Worm (Caenorhabditis elegans) whole organism, L1 larva: ENCODE measurements around the gene F57F5.3.

Experiments
- C04F5.9 ChIP-seq: sonication (generic microtip); optimal IDR thresholded peaks from 2 replicates; lab custom pipeline; 2016; ENCODE audit warnings: missing genetic modification characterization, missing compliant biosample characterization
- C16A3.4 ChIP-seq: fragments of 150-350 bp; optimal IDR thresholded peaks from 2 replicates; lab custom pipeline; 2014; ENCODE audit warnings: missing biosample characterization, missing genetic modification characterization
- aly-2 ChIP-seq: fragments of 150-350 bp; optimal IDR thresholded peaks from 2 replicates; lab custom pipeline; 2014; ENCODE audit warnings: missing biosample characterization, missing genetic modification characterization
- blmp-1 ChIP-seq: fragments of 150-350 bp; optimal IDR thresholded peaks from 2 replicates; lab custom pipeline; 2014; ENCODE audit warnings: missing biosample characterization, missing genetic modification characterization
- ceh-63 ChIP-seq: fragments of 200-800 bp; sonication (Bioruptor generic); optimal IDR thresholded peaks from 2 replicates; lab custom pipeline; 2018; ENCODE audit warnings: mild to moderate bottlenecking, missing genetic modification characterization, missing compliant biosample characterization
- ceh-8 ChIP-seq: fragments of 200-800 bp; sonication (Bioruptor generic); optimal IDR thresholded peaks from 2 replicates; lab custom pipeline; 2018; ENCODE audit warnings: mild to moderate bottlenecking, missing genetic modification characterization, moderate library complexity, missing compliant biosample characterization
- ceh-82 ChIP-seq, 3 experiments: fragments of 150-350 bp in 1 of 3; sonication (generic microtip) in 2 of 3; optimal IDR thresholded peaks; 2 replicates each; lab custom pipeline; 2014 to 2017; ENCODE audit warnings: missing biosample characterization in 3 of 3, missing genetic modification characterization in 3 of 3
- ces-1 ChIP-seq: fragments of 150-350 bp; optimal IDR thresholded peaks from 2 replicates; lab custom pipeline; 2014; ENCODE audit warnings: missing biosample characterization, missing genetic modification reagents, missing genetic modification characterization
- efl-1 ChIP-seq, 4 experiments: fragments of 150-350 bp; optimal IDR thresholded peaks in 3 of 4; peaks in 1 of 4; 1 replicate in 1 of 4; 2 replicates in 3 of 4; lab custom pipeline; 2014; ENCODE audit warnings: missing biosample characterization in 2 of 4, missing genetic modification characterization in 2 of 4, missing genetic modification reagents in 2 of 4
- efl-3 ChIP-seq: fragments of 200-800 bp; sonication (Bioruptor generic); optimal IDR thresholded peaks from 2 replicates; lab custom pipeline; 2018; ENCODE audit warnings: mild to moderate bottlenecking, missing genetic modification characterization, missing compliant biosample characterization
- egl-27 ChIP-seq, 2 experiments: fragments of 150-350 bp in 1 of 2; sonication (generic microtip); optimal IDR thresholded peaks; 3 replicates each; lab custom pipeline; 2017 to 2018; ENCODE audit warnings: missing biosample characterization in 2 of 2, missing genetic modification characterization in 2 of 2, missing genetic modification reagents in 2 of 2
- elt-2 ChIP-seq: sonication (generic microtip); optimal IDR thresholded peaks from 2 replicates; lab custom pipeline; 2016; ENCODE audit warnings: missing genetic modification characterization, mild to moderate bottlenecking, inconsistent platforms, missing compliant biosample characterization, missing genetic modification reagents
- elt-3 ChIP-seq, 6 experiments: fragments of 150-350 bp in 1 of 6; sonication (generic microtip); optimal IDR thresholded peaks; 2 replicates each; lab custom pipeline; 2017 to 2018; ENCODE audit warnings: missing biosample characterization in 6 of 6, missing genetic modification characterization in 6 of 6, inconsistent platforms in 1 of 6
- fkh-10 ChIP-seq: sonication (generic microtip); optimal IDR thresholded peaks from 2 replicates; lab custom pipeline; 2017; ENCODE audit warnings: missing biosample characterization, missing genetic modification reagents, missing genetic modification characterization
- hlh-17 ChIP-seq: fragments of 200-800 bp; sonication (Bioruptor generic); optimal IDR thresholded peaks from 2 replicates; lab custom pipeline; 2018; ENCODE audit warnings: missing genetic modification characterization, mild to moderate bottlenecking, missing compliant biosample characterization, moderate library complexity, borderline replicate concordance
- isw-1 ChIP-seq: fragments of 200-800 bp; sonication (Bioruptor generic); IDR thresholded peaks from 2 replicates; pipeline ENCODE4 v1.3.6; 2022; ENCODE audit warnings: missing genetic modification characterization, missing compliant biosample characterization
- lin-14 ChIP-seq: fragments of 200-800 bp; sonication (Bioruptor generic); optimal IDR thresholded peaks from 2 replicates; lab custom pipeline; 2018; ENCODE audit warnings: mild to moderate bottlenecking, missing genetic modification characterization, moderate library complexity, missing compliant biosample characterization
- lin-15B ChIP-seq: fragments of 150-350 bp; sonication (generic microtip); optimal IDR thresholded peaks from 3 replicates; lab custom pipeline; 2014; ENCODE audit warnings: missing biosample characterization, missing genetic modification characterization
- lin-35 ChIP-seq, 2 experiments: fragments of 150-350 bp; optimal IDR thresholded peaks; 2 replicates each; lab custom pipeline; 2014; ENCODE audit warnings: missing biosample characterization in 2 of 2, missing genetic modification characterization in 2 of 2, missing genetic modification reagents in 2 of 2
- lir-3 ChIP-seq: sonication (generic microtip); optimal IDR thresholded peaks from 2 replicates; lab custom pipeline; 2016; ENCODE audit warnings: mild to moderate bottlenecking, missing genetic modification characterization, moderate library complexity, missing compliant biosample characterization; ENCODE audit not compliant: poor library complexity
- lsy-2 ChIP-seq, 2 experiments: fragments of 150-350 bp; optimal IDR thresholded peaks; 2 replicates each; lab custom pipeline; 2014; ENCODE audit warnings: missing biosample characterization in 2 of 2, missing genetic modification characterization in 2 of 2
- mef-2 ChIP-seq: fragments of 150-350 bp; optimal IDR thresholded peaks from 2 replicates; lab custom pipeline; 2014; ENCODE audit warnings: missing biosample characterization, missing genetic modification characterization
- nhr-11 ChIP-seq: fragments of 150-350 bp; optimal IDR thresholded peaks from 2 replicates; lab custom pipeline; 2014; ENCODE audit warnings: missing biosample characterization, missing genetic modification characterization
- nhr-12 ChIP-seq: sonication (generic microtip); optimal IDR thresholded peaks from 2 replicates; lab custom pipeline; 2017; ENCODE audit warnings: missing biosample characterization, missing genetic modification characterization
- nhr-47 ChIP-seq: sonication (generic microtip); optimal IDR thresholded peaks from 2 replicates; lab custom pipeline; 2016; ENCODE audit warnings: mild to moderate bottlenecking, missing genetic modification characterization, moderate library complexity, missing compliant biosample characterization
- nhr-77 ChIP-seq: fragments of 150-350 bp; optimal IDR thresholded peaks from 2 replicates; lab custom pipeline; 2014; ENCODE audit warnings: missing biosample characterization, missing genetic modification characterization
- nhr-84 ChIP-seq: sonication (generic microtip); optimal IDR thresholded peaks from 2 replicates; lab custom pipeline; 2017; ENCODE audit warnings: missing biosample characterization, missing genetic modification characterization
- nhr-90 ChIP-seq: sonication (generic microtip); optimal IDR thresholded peaks from 2 replicates; lab custom pipeline; 2016; ENCODE audit warnings: mild to moderate bottlenecking, missing genetic modification characterization, missing compliant biosample characterization; ENCODE audit not compliant: poor library complexity
- pax-3 ChIP-seq: fragments of 200-800 bp; sonication (Bioruptor generic); optimal IDR thresholded peaks from 2 replicates; lab custom pipeline; 2018; ENCODE audit warnings: mild to moderate bottlenecking, missing genetic modification characterization, moderate library complexity, missing compliant biosample characterization
- skn-1 ChIP-seq: fragments of 150-350 bp; optimal IDR thresholded peaks from 2 replicates; lab custom pipeline; 2014; ENCODE audit warnings: missing biosample characterization, missing genetic modification characterization
- sup-37 ChIP-seq: fragments of 200-800 bp; sonication (Bioruptor generic); optimal IDR thresholded peaks from 2 replicates; lab custom pipeline; 2018; ENCODE audit warnings: mild to moderate bottlenecking, missing genetic modification characterization, missing compliant biosample characterization
- unc-30 ChIP-seq: sonication (generic microtip); optimal IDR thresholded peaks from 2 replicates; lab custom pipeline; 2017; ENCODE audit warnings: missing biosample characterization, missing genetic modification characterization
- vab-15 ChIP-seq: sonication (generic microtip); optimal IDR thresholded peaks from 2 replicates; lab custom pipeline; 2017; ENCODE audit warnings: missing genotype, mild to moderate bottlenecking, missing genetic modification characterization, missing compliant biosample characterization
- xbp-1 ChIP-seq: sonication (generic microtip); optimal IDR thresholded peaks from 2 replicates; lab custom pipeline; 2016; ENCODE audit warnings: missing genetic modification characterization, missing compliant biosample characterization
- ztf-4 ChIP-seq: fragments of 150-350 bp; optimal IDR thresholded peaks from 2 replicates; lab custom pipeline; 2014; ENCODE audit warnings: missing biosample characterization, missing genetic modification characterization

The F57F5.3 gene

ce11 chrV:11993706-11994345 is 12.6 kb downstream of the F57F5.3 start, which contains the start of the genes cyl-1 and C52E4.7 (continued):
- TF ChIP-seq nhr-90 (tag; lab: Kevin White, UChicago) (no peak), isw-1 (GFP tag; lab: Robert Waterston, UW) (no peak; the same call in 1 of the 2 replicates), nhr-12 (tag; lab: Kevin White, UChicago) (no peak)

ce11 chrV:11990511-11991127 is 15.8 kb downstream of the F57F5.3 start:
- TF ChIP-seq nhr-47 (tag; lab: Kevin White, UChicago) (peak; percentile 4), efl-1 (optimal IDR thresholded peaks at IDR 0.05; lab: Kevin White, UChicago) (peak in 1 of 2 experiments; percentile 2), efl-1 (GFP tag; optimal IDR thresholded peaks at IDR 0.05 in 1 of 2; lab: Kevin White, UChicago) (no peak), lin-14 (GFP tag; lab: Kevin White, UChicago) (peak; percentile 59), vab-15 (no peak), fkh-10 (GFP tag; lab: Kevin White, UChicago) (peak; percentile 93), skn-1 (no peak)

- TF ChIP-seq blmp-1 (tag; lab: Kevin White, UChicago) (peak; percentile 74), nhr-90 (tag; lab: Kevin White, UChicago) (no peak), nhr-11 (tag; lab: Kevin White, UChicago) (no peak), lin-14 (GFP tag; lab: Kevin White, UChicago) (peak; percentile 17), efl-1 (optimal IDR thresholded peaks at IDR 0.05; lab: Kevin White, UChicago) (no peak), efl-1 (GFP tag; optimal IDR thresholded peaks at IDR 0.05 in 1 of 2; lab: Kevin White, UChicago) (peak in 1 of 2 experiments; percentile 32)
- TF ChIP-seq, all 84 proteins: peak for 3
Observed at ce11 chrV:11989861-11990260, 16.5 kb downstream of the F57F5.3 start.

- TF ChIP-seq ces-1, result peak; percentile 41
- no peak for TF ChIP-seq nhr-84 (tag; lab: Kevin White, UChicago)
- no peak for TF ChIP-seq vab-15
- no peak for TF ChIP-seq C16A3.4 (tag; lab: Kevin White, UChicago)
- TF ChIP-seq pax-3 (tag; lab: Kevin White, UChicago), result no peak
- peak; percentile 71 for TF ChIP-seq lin-14 (GFP tag; lab: Kevin White, UChicago)
- no peak for TF ChIP-seq ceh-82 (tag; optimal IDR thresholded peaks at IDR 0.05; lab: Kevin White, UChicago)
- peak; percentile 99 for TF ChIP-seq blmp-1 (tag; lab: Kevin White, UChicago)
- TF ChIP-seq elt-2, result no peak
- TF ChIP-seq sup-37 (GFP tag; lab: Kevin White, UChicago), result no peak
- TF ChIP-seq lsy-2 (tag; optimal IDR thresholded peaks at IDR 0.05; lab: Kevin White, UChicago), result peak; percentile 3 to 29
- TF ChIP-seq efl-1 (optimal IDR thresholded peaks at IDR 0.05; lab: Kevin White, UChicago), result peak in 1 of 2 experiments; percentile 7
- peak in 1 of 2 experiments; percentile 69 for TF ChIP-seq efl-1 (GFP tag; optimal IDR thresholded peaks at IDR 0.05 in 1 of 2; lab: Kevin White, UChicago)
- TF ChIP-seq nhr-77 (tag; lab: Kevin White, UChicago), result no peak
- TF ChIP-seq hlh-17 (GFP tag; lab: Kevin White, UChicago), result no peak
- no peak for TF ChIP-seq skn-1
- peak; percentile 90 for TF ChIP-seq fkh-10 (GFP tag; lab: Kevin White, UChicago)
- TF ChIP-seq egl-27 (tag; optimal IDR thresholded peaks at IDR 0.05; lab: Kevin White, UChicago), result no peak
- TF ChIP-seq elt-3 (tag; optimal IDR thresholded peaks at IDR 0.05; lab: Kevin White, UChicago), result no peak
- peak in 1 of 2 experiments; percentile 6 for TF ChIP-seq lin-35 (GFP tag; optimal IDR thresholded peaks at IDR 0.05; lab: Kevin White, UChicago)
- TF ChIP-seq ztf-4 (tag; lab: Kevin White, UChicago), result no peak
- no peak for TF ChIP-seq unc-30 (tag; lab: Kevin White, UChicago)
- TF ChIP-seq lin-15B (tag; lab: Kevin White, UChicago), result no peak
- no peak for TF ChIP-seq ceh-8 (GFP tag; lab: Kevin White, UChicago)
- TF ChIP-seq efl-3 (GFP tag; lab: Kevin White, UChicago), result no peak
- no peak for TF ChIP-seq xbp-1 (tag; lab: Kevin White, UChicago)
- TF ChIP-seq lir-3 (tag; lab: Kevin White, UChicago), result no peak
- no peak for TF ChIP-seq aly-2 (tag; lab: Kevin White, UChicago)
- no peak for TF ChIP-seq mef-2 (tag; lab: Kevin White, UChicago)
- no peak for TF ChIP-seq C04F5.9 (tag; lab: Kevin White, UChicago)
- TF ChIP-seq ceh-63 (GFP tag; lab: Kevin White, UChicago), result no peak
Observed at ce11 chrV:11986078-11986869, 20.1 kb downstream of the F57F5.3 start.
